Worm (Caenorhabditis elegans) whole organism, midembryonic: ENCODE results near the gene Y71H2AM.1.

Experiments
- cog-1 ChIP-seq: sonication (generic microtip); optimal IDR thresholded peaks from 2 replicates; lab custom pipeline; 2016; ENCODE audit warnings: missing genetic modification characterization, missing compliant biosample characterization
- flt-1 ChIP-seq: fragments of 200-800 bp; sonication (Bioruptor generic); IDR thresholded peaks from 2 replicates; pipeline ENCODE4 v1.3.6; 2022; ENCODE audit warnings: missing genetic modification characterization, missing compliant biosample characterization

DNA sequence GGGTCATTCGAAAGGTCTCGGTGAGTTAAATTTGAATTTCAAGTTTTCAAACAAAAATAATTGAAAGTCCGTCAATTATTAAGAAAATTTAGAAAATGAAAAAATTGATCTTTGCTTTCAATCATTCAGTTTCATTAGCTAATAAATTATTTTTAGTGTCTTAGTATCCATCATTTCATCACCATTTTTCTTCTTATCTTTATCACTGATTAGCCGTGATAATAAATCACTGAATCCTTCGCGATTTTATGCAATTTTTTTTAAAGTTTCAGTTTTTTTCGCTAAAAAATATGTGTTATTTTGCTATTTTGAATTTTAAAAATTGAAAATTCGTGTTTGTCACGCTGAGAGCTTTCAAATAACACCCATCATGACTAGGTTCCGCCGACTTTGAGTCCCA lies 42.2 kb downstream of the Y71H2AM.1 start:
- TF ChIP-seq flt-1 (GFP tag; lab: Robert Waterston, UW) (no peak), cog-1 (tag; lab: Kevin White, UChicago) (no peak)
